Fruit fly (Drosophila melanogaster) whole organism, embryonic: ENCODE measurements around the gene CG11699.
A peak's percentile ranks its signal among the peaks of the same experiment; 100 is the strongest.

Source experiments
- Atf6 ChIP-seq: fragments of 200-800 bp; sonication (Bioruptor generic); IDR thresholded peaks from 2 replicates; pipeline ENCODE4 v1.3.6; 2022; ENCODE audit warnings: missing biosample characterization, missing genetic modification characterization
- CG10462 ChIP-seq: fragments of 200-800 bp; sonication (Bioruptor generic); optimal IDR thresholded peaks from 2 replicates; lab custom pipeline; 2016; ENCODE audit warnings: missing biosample characterization, missing genetic modification characterization
- CG10654 ChIP-seq: fragments of 200-800 bp; sonication (Bioruptor generic); optimal IDR thresholded peaks from 2 replicates; lab custom pipeline; 2016; ENCODE audit warnings: missing biosample characterization, missing genetic modification characterization
- CG10979 ChIP-seq: fragments of 200-800 bp; sonication (Bioruptor generic); optimal IDR thresholded peaks from 2 replicates; lab custom pipeline; 2018; ENCODE audit warnings: missing biosample characterization, mild to moderate bottlenecking, missing genetic modification characterization, moderate library complexity
- CG13296 ChIP-seq: fragments of 200-800 bp; sonication (Bioruptor generic); optimal IDR thresholded peaks from 3 replicates; lab custom pipeline; 2018; ENCODE audit warnings: missing biosample characterization, mild to moderate bottlenecking, missing genetic modification characterization
- CG15073 ChIP-seq: fragments of 200-800 bp; sonication (Bioruptor generic); optimal IDR thresholded peaks from 2 replicates; lab custom pipeline; 2016; ENCODE audit warnings: missing biosample characterization, missing genetic modification characterization
- CG15269 ChIP-seq: fragments of 200-800 bp; sonication (Bioruptor generic); optimal IDR thresholded peaks from 2 replicates; lab custom pipeline; 2018; ENCODE audit warnings: missing biosample characterization, mild to moderate bottlenecking, missing genetic modification characterization, moderate library complexity
- CG17328 ChIP-seq: fragments of 200-800 bp; sonication (Bioruptor generic); IDR thresholded peaks from 2 replicates; pipeline ENCODE4 v1.3.6; 2022; ENCODE audit warnings: missing biosample characterization, missing genetic modification characterization
- CG17912 ChIP-seq: fragments of 200-800 bp; sonication (Bioruptor generic); optimal IDR thresholded peaks from 2 replicates; lab custom pipeline; 2018; ENCODE audit warnings: missing biosample characterization, mild to moderate bottlenecking, missing genetic modification characterization
- CG1792 ChIP-seq: fragments of 200-800 bp; sonication (Bioruptor generic); optimal IDR thresholded peaks from 2 replicates; lab custom pipeline; 2016; ENCODE audit warnings: missing biosample characterization, missing genetic modification characterization
- CG3163 ChIP-seq: fragments of 200-800 bp; sonication (Bioruptor generic); optimal IDR thresholded peaks from 3 replicates; lab custom pipeline; 2016; ENCODE audit warnings: missing biosample characterization, missing genetic modification characterization
- CG5953 ChIP-seq: fragments of 200-800 bp; sonication (Bioruptor generic); IDR thresholded peaks from 2 replicates; pipeline ENCODE4 v1.3.6; 2022; ENCODE audit warnings: missing biosample characterization, missing genetic modification characterization
- CG7745 ChIP-seq: fragments of 200-800 bp; sonication (Bioruptor generic); optimal IDR thresholded peaks from 2 replicates; lab custom pipeline; 2018; ENCODE audit warnings: missing biosample characterization, mild to moderate bottlenecking, missing genetic modification characterization, moderate library complexity
- CG8765 ChIP-seq: fragments of 200-800 bp; sonication (Bioruptor generic); IDR thresholded peaks from 2 replicates; pipeline ENCODE4 v1.3.6; 2022; ENCODE audit warnings: missing biosample characterization, missing genetic modification characterization
- CG8924 ChIP-seq: fragments of 200-800 bp; optimal IDR thresholded peaks from 3 replicates; lab custom pipeline; 2019; ENCODE audit warnings: missing biosample characterization, mild to moderate bottlenecking, missing genetic modification characterization, moderate library complexity
- CG9437 ChIP-seq: fragments of 200-800 bp; sonication (Bioruptor generic); optimal IDR thresholded peaks from 2 replicates; lab custom pipeline; 2018; ENCODE audit warnings: missing biosample characterization, mild to moderate bottlenecking, missing genetic modification characterization
- CG9797 ChIP-seq: fragments of 200-800 bp; sonication (Bioruptor generic); optimal IDR thresholded peaks from 3 replicates; lab custom pipeline; 2018; ENCODE audit warnings: missing biosample characterization, mild to moderate bottlenecking, missing genetic modification characterization
- CG9932 ChIP-seq: fragments of 200-800 bp; sonication (Bioruptor generic); IDR thresholded peaks from 2 replicates; pipeline ENCODE4 v1.3.6; 2022; ENCODE audit warnings: missing biosample characterization, missing genetic modification characterization
- Ets97D ChIP-seq: fragments of 200-800 bp; sonication (Bioruptor generic); optimal IDR thresholded peaks from 3 replicates; lab custom pipeline; 2016; ENCODE audit warnings: missing biosample characterization, missing genetic modification characterization
- HHEX ChIP-seq: fragments of 200-800 bp; sonication (Bioruptor generic); optimal IDR thresholded peaks from 3 replicates; lab custom pipeline; 2017; ENCODE audit warnings: missing biosample characterization, mild to moderate bottlenecking, missing genetic modification characterization, missing genetic modification reagents
- Hsf ChIP-seq: fragments of 200-800 bp; sonication (Bioruptor generic); optimal IDR thresholded peaks from 3 replicates; lab custom pipeline; 2016; ENCODE audit warnings: missing biosample characterization, missing genetic modification characterization
- Nf-YB ChIP-seq: fragments of 200-800 bp; sonication (Bioruptor generic); optimal IDR thresholded peaks from 3 replicates; lab custom pipeline; 2019; ENCODE audit warnings: missing biosample characterization, mild to moderate bottlenecking, missing genetic modification characterization, moderate library complexity
- Sry-β ChIP-seq: fragments of 200-800 bp; sonication (Bioruptor generic); optimal IDR thresholded peaks from 2 replicates; lab custom pipeline; 2018; ENCODE audit warnings: missing biosample characterization, mild to moderate bottlenecking, missing genetic modification characterization, moderate library complexity
- amos ChIP-seq: fragments of 200-800 bp; sonication (Bioruptor generic); IDR thresholded peaks from 2 replicates; pipeline ENCODE4 v1.3.6; 2022; ENCODE audit warnings: missing biosample characterization, missing genetic modification characterization; ENCODE audit not compliant: partially characterized antibody
- ato ChIP-seq: fragments of 200-800 bp; sonication (Bioruptor generic); IDR thresholded peaks from 2 replicates; pipeline ENCODE4 v1.3.6; 2022; ENCODE audit warnings: missing biosample characterization, missing genetic modification characterization; ENCODE audit not compliant: partially characterized antibody
- cas ChIP-seq: fragments of 200-800 bp; sonication (Bioruptor generic); IDR thresholded peaks from 2 replicates; pipeline ENCODE4 v1.3.6; 2022; ENCODE audit warnings: missing biosample characterization, missing genetic modification characterization
- chif ChIP-seq, 2 experiments: fragments of 200-800 bp; sonication (Bioruptor generic); optimal IDR thresholded peaks; 3 replicates each; lab custom pipeline; 2016; ENCODE audit warnings: missing biosample characterization in 2 of 2, missing genetic modification characterization in 2 of 2
- cwo ChIP-seq: fragments of 200-800 bp; sonication (Bioruptor generic); optimal IDR thresholded peaks from 3 replicates; lab custom pipeline; 2017; ENCODE audit warnings: missing biosample characterization, missing genetic modification characterization, mild to moderate bottlenecking, moderate library complexity, missing genetic modification reagents
- dm ChIP-seq: fragments of 200-800 bp; sonication (Bioruptor generic); optimal IDR thresholded peaks from 3 replicates; lab custom pipeline; 2016; ENCODE audit warnings: missing biosample characterization, missing genetic modification characterization
- dpn ChIP-seq, 2 experiments: fragments of 200-800 bp; sonication (Bioruptor generic); optimal IDR thresholded peaks; 3 replicates each; lab custom pipeline; 2016; ENCODE audit warnings: missing biosample characterization in 2 of 2, missing genetic modification characterization in 2 of 2
- fd96Cb ChIP-seq: fragments of 200-800 bp; sonication (Bioruptor generic); optimal IDR thresholded peaks from 2 replicates; lab custom pipeline; 2018; ENCODE audit warnings: missing biosample characterization, mild to moderate bottlenecking, missing genetic modification characterization, moderate library complexity
- fu2 ChIP-seq: fragments of 200-800 bp; sonication (Bioruptor generic); optimal IDR thresholded peaks from 2 replicates; lab custom pipeline; 2016; ENCODE audit warnings: missing biosample characterization, missing genetic modification characterization
- gcm2 ChIP-seq: fragments of 200-800 bp; sonication (Bioruptor generic); optimal IDR thresholded peaks from 2 replicates; lab custom pipeline; 2016; ENCODE audit warnings: missing biosample characterization, missing genetic modification characterization
- gfzf ChIP-seq: fragments of 200-800 bp; sonication (Bioruptor generic); optimal IDR thresholded peaks from 2 replicates; lab custom pipeline; 2016; ENCODE audit warnings: missing biosample characterization, mild to moderate bottlenecking, missing genetic modification characterization, moderate library complexity
- gsb ChIP-seq: fragments of 200-800 bp; sonication (Bioruptor generic); IDR thresholded peaks from 2 replicates; pipeline ENCODE4 v1.3.6; 2022; ENCODE audit warnings: missing biosample characterization, missing genetic modification characterization
- lab ChIP-seq: fragments of 200-800 bp; sonication (Bioruptor generic); optimal IDR thresholded peaks from 3 replicates; lab custom pipeline; 2017; ENCODE audit warnings: missing biosample characterization, missing genetic modification characterization, mild to moderate bottlenecking, moderate library complexity, missing genetic modification reagents
- lmd ChIP-seq: fragments of 200-800 bp; sonication (Bioruptor generic); IDR thresholded peaks from 2 replicates; pipeline ENCODE4 v1.3.6; 2022; ENCODE audit warnings: missing biosample characterization, missing genetic modification characterization
- mirr ChIP-seq: fragments of 200-800 bp; sonication (Bioruptor generic); optimal IDR thresholded peaks from 3 replicates; lab custom pipeline; 2018; ENCODE audit warnings: missing biosample characterization, mild to moderate bottlenecking, missing genetic modification characterization
- pho ChIP-seq: fragments of 200-800 bp; sonication (Bioruptor generic); optimal IDR thresholded peaks from 2 replicates; lab custom pipeline; 2016; ENCODE audit warnings: missing biosample characterization, missing genetic modification characterization
- psq ChIP-seq: fragments of 200-800 bp; sonication (Bioruptor generic); optimal IDR thresholded peaks from 2 replicates; lab custom pipeline; 2017; ENCODE audit warnings: missing biosample characterization, missing genetic modification characterization
- ro ChIP-seq: fragments of 200-800 bp; sonication (Bioruptor generic); IDR thresholded peaks from 2 replicates; pipeline ENCODE4 v1.3.6; 2022; ENCODE audit warnings: missing biosample characterization, missing genetic modification characterization
- sc ChIP-seq, 3 experiments: fragments of >200 bp in 2 of 3; fragments of 200-800 bp in 1 of 3; sonication (Bioruptor generic) in 1 of 3; optimal IDR thresholded peaks; 2 replicates in 2 of 3; 3 replicates in 1 of 3; lab custom pipeline; 2017; ENCODE audit warnings: mild to moderate bottlenecking in 1 of 3, missing biosample characterization in 1 of 3, missing genetic modification characterization in 1 of 3, missing genetic modification reagents in 1 of 3
- tap ChIP-seq: fragments of 200-800 bp; optimal IDR thresholded peaks from 3 replicates; lab custom pipeline; 2019; ENCODE audit warnings: missing biosample characterization, mild to moderate bottlenecking, missing genetic modification characterization, moderate library complexity
- trem ChIP-seq: fragments of 200-800 bp; optimal IDR thresholded peaks from 3 replicates; lab custom pipeline; 2019; ENCODE audit warnings: missing biosample characterization, mild to moderate bottlenecking, missing genetic modification characterization, moderate library complexity
- unpg ChIP-seq: fragments of 200-800 bp; sonication (Bioruptor generic); optimal IDR thresholded peaks from 3 replicates; lab custom pipeline; 2018; ENCODE audit warnings: missing biosample characterization, mild to moderate bottlenecking, missing genetic modification characterization, moderate library complexity
- vfl ChIP-seq: fragments of 200-800 bp; sonication (Bioruptor generic); optimal IDR thresholded peaks from 2 replicates; lab custom pipeline; 2016; ENCODE audit warnings: missing biosample characterization, missing genetic modification characterization
- zen ChIP-seq: fragments of 200-800 bp; sonication (Bioruptor generic); optimal IDR thresholded peaks from 3 replicates; lab custom pipeline; 2018; ENCODE audit warnings: missing biosample characterization, mild to moderate bottlenecking, missing genetic modification characterization, moderate library complexity

The CG11699 gene

dm6 chrX:11559728-11560724 lies 10.4 kb upstream of the CG11699 start (continued):
- TF ChIP-seq ato (no peak), fd96Cb (tag; lab: Kevin White, UChicago) (peak; percentile 83), gfzf (GFP tag; lab: Kevin White, UChicago) (no peak), gcm2 (GFP tag; lab: Kevin White, UChicago) (no peak), CG9437 (GFP tag; lab: Kevin White, UChicago) (peak; percentile 85), CG7745 (no peak), psq (GFP tag; lab: Kevin White, UChicago) (peak; percentile 41), cas (GFP tag; lab: Robert Waterston, UW) (no peak), CG9797 (GFP tag; lab: Kevin White, UChicago) (no peak), pho (GFP tag; lab: Kevin White, UChicago) (peak; percentile 26), CG5953 (0 out of 2 replicates have a peak, but pooled peaks have one; percentile 21), dm (peak; percentile 5), HHEX (GFP tag; lab: Kevin White, UChicago) (peak; percentile 85), Atf6 (GFP tag; lab: Robert Waterston, UW) (peak; percentile 81), trem (tag; lab: Kevin White, UChicago) (peak; percentile 58), CG17912 (GFP tag; lab: Kevin White, UChicago) (no peak), Ets97D (GFP tag; lab: Kevin White, UChicago) (no peak), CG10979 (peak; percentile 80), dpn (GFP tag; optimal IDR thresholded peaks at IDR 0.05; lab: Kevin White, UChicago) (peak; percentile 47 to 83), fu2 (GFP tag; lab: Kevin White, UChicago) (peak; percentile 15), CG17328 (GFP tag; lab: Robert Waterston, UW) (peak; percentile 27; the same call in 1 of the 2 replicates), CG10462 (GFP tag; lab: Kevin White, UChicago) (peak; percentile 49), Nf-YB (GFP tag; lab: Kevin White, UChicago) (peak; percentile 75), ro (no peak), CG8924 (tag; lab: Kevin White, UChicago) (peak; percentile 92), chif (GFP tag; optimal IDR thresholded peaks at IDR 0.05; lab: Kevin White, UChicago) (peak; percentile 39 to 40), mirr (GFP tag; lab: Kevin White, UChicago) (peak; percentile 13), CG15073 (GFP tag; lab: Kevin White, UChicago) (peak; percentile 2), zen (tag; lab: Kevin White, UChicago) (peak; percentile 42), tap (tag; lab: Kevin White, UChicago) (peak; percentile 86), CG1792 (no peak), CG3163 (peak; percentile 11), CG13296 (GFP tag; lab: Kevin White, UChicago) (peak; percentile 89), Hsf (peak; percentile 41), gsb (GFP tag; lab: Robert Waterston, UW) (peak; percentile 45; the same call in 1 of the 2 replicates), CG10654 (GFP tag; lab: Kevin White, UChicago) (peak; percentile 66), cwo (GFP tag; lab: Kevin White, UChicago) (peak; percentile 86), CG8765 (no peak), lab (peak; percentile 91), CG9932 (peak; percentile 68), Sry-β (GFP tag; lab: Kevin White, UChicago) (no peak), CG15269 (peak; percentile 92), lmd (GFP tag; lab: Robert Waterston, UW) (peak; percentile 75), amos (no peak), unpg (GFP tag; lab: Kevin White, UChicago) (peak; percentile 84), vfl (GFP tag; lab: Kevin White, UChicago) (no peak), sc (optimal IDR thresholded peaks at IDR 0.05; lab: Kevin White, UChicago) (no peak), sc (GFP tag; optimal IDR thresholded peaks at IDR 0.05; lab: Kevin White, UChicago) (peak; percentile 69)
